Worm (Caenorhabditis elegans) whole organism, mixed stage, embryonic: ENCODE measurements around the gene F53C3.8.

Experiments used
- M03D4.4 ChIP-seq: sonication (generic microtip); optimal IDR thresholded peaks from 2 replicates; lab custom pipeline; 2017; ENCODE audit warnings: mild to moderate bottlenecking, missing genetic modification characterization, missing compliant biosample characterization
- bed-3 ChIP-seq: fragments of 200-800 bp; sonication (Bioruptor generic); optimal IDR thresholded peaks from 3 replicates; lab custom pipeline; 2018; ENCODE audit warnings: mild to moderate bottlenecking, missing genetic modification characterization, moderate library complexity, missing compliant biosample characterization
- ces-1 ChIP-seq: fragments of 150-350 bp; optimal IDR thresholded peaks from 2 replicates; lab custom pipeline; 2014; ENCODE audit warnings: missing biosample characterization, missing genetic modification reagents, missing genetic modification characterization
- lin-13 ChIP-seq: fragments of 150-350 bp; optimal IDR thresholded peaks from 2 replicates; lab custom pipeline; 2014; ENCODE audit warnings: missing biosample characterization, missing genetic modification characterization
- mab-5 ChIP-seq: fragments of 150-350 bp; optimal IDR thresholded peaks from 2 replicates; lab custom pipeline; 2014; ENCODE audit warnings: missing biosample characterization, missing genetic modification characterization
- nhr-28 ChIP-seq: fragments of 150-350 bp; optimal IDR thresholded peaks from 2 replicates; lab custom pipeline; 2014; ENCODE audit warnings: missing biosample characterization, missing genetic modification characterization
- unc-39 ChIP-seq: fragments of 150-350 bp; optimal IDR thresholded peaks from 2 replicates; lab custom pipeline; 2014; ENCODE audit warnings: missing biosample characterization, missing genetic modification characterization

- TF ChIP-seq unc-39 (tag; lab: Kevin White, UChicago) (no peak), M03D4.4 (tag; lab: Kevin White, UChicago) (no peak), mab-5 (no peak), bed-3 (GFP tag; lab: Kevin White, UChicago) (no peak), nhr-28 (no peak), ces-1 (no peak), lin-13 (no peak)
These were observed 20.1 kb downstream of the F53C3.8 start for ce11 chrII:3911284-3911683.
